Worm (Caenorhabditis elegans) whole organism, L2 larva: ENCODE measurements around the gene Y48E1B.3.

Experiments used
- dmd-4 ChIP-seq: sonication (generic microtip); optimal IDR thresholded peaks from 2 replicates; lab custom pipeline; 2017; ENCODE audit warnings: missing biosample characterization, missing genetic modification characterization
- lin-13 ChIP-seq: fragments of 150-350 bp; optimal IDR thresholded peaks from 2 replicates; lab custom pipeline; 2014; ENCODE audit warnings: missing biosample characterization, missing genetic modification reagents, missing genetic modification characterization
- lsy-2 ChIP-seq, 2 experiments: fragments of 150-350 bp in 1 of 2; sonication (generic microtip) in 1 of 2; optimal IDR thresholded peaks; 2 replicates each; lab custom pipeline; 2014 to 2017; ENCODE audit warnings: missing biosample characterization in 2 of 2, missing genetic modification characterization in 2 of 2
- nhr-77 ChIP-seq: fragments of 150-350 bp; optimal IDR thresholded peaks from 2 replicates; lab custom pipeline; 2014; ENCODE audit warnings: missing biosample characterization, missing genetic modification characterization
- skn-1 ChIP-seq: sonication (generic microtip); optimal IDR thresholded peaks from 2 replicates; lab custom pipeline; 2017; ENCODE audit warnings: missing biosample characterization, missing genetic modification characterization
- snpc-4 ChIP-seq: fragments of 150-350 bp; optimal IDR thresholded peaks from 2 replicates; lab custom pipeline; 2014; ENCODE audit warnings: missing biosample characterization, missing genetic modification characterization
- unc-39 ChIP-seq: fragments of 150-350 bp; optimal IDR thresholded peaks from 2 replicates; lab custom pipeline; 2014; ENCODE audit warnings: missing biosample characterization, missing genetic modification characterization
- unc-55 ChIP-seq: fragments of 150-350 bp; sonication (generic microtip); optimal IDR thresholded peaks from 3 replicates; lab custom pipeline; 2014; ENCODE audit warnings: missing biosample characterization, missing genetic modification reagents, missing genetic modification characterization
- ztf-11 ChIP-seq: sonication (generic microtip); optimal IDR thresholded peaks from 2 replicates; lab custom pipeline; 2017; ENCODE audit warnings: missing biosample characterization, missing genetic modification characterization
- ztf-4 ChIP-seq: fragments of 150-350 bp; optimal IDR thresholded peaks from 2 replicates; lab custom pipeline; 2014; ENCODE audit warnings: missing biosample characterization, missing genetic modification characterization

ce11 chrII:13531118-13531517 lies 36.7 kb downstream of the Y48E1B.3 start, which contains the start of gene snx-14:
- TF ChIP-seq lsy-2 (tag; optimal IDR thresholded peaks at IDR 0.05; lab: Kevin White, UChicago) (no peak), snpc-4 (tag; lab: Kevin White, UChicago) (no peak), unc-55 (no peak), skn-1 (tag; lab: Kevin White, UChicago) (no peak), dmd-4 (no peak), ztf-11 (tag; lab: Kevin White, UChicago) (no peak), nhr-77 (tag; lab: Kevin White, UChicago) (no peak), unc-39 (no peak), ztf-4 (tag; lab: Kevin White, UChicago) (no peak), lin-13 (GFP tag; lab: Kevin White, UChicago) (no peak)
